Worm (Caenorhabditis elegans): ENCODE data around the gene nhr-50.

nhr-50 gene

ce11 chrV:15952762-15953161 lies 47.7 kb downstream of the nhr-50 start, which contains the start of gene srw-56:
srw-56 (minus strand) TSS chrV:15952862.
- TF ChIP-seq pros-1 (tag; optimal IDR thresholded peaks at IDR 0.05) (no peak), fkh-6 (tag; optimal IDR thresholded peaks at IDR 0.05) (no peak), tbx-7 (tag; optimal IDR thresholded peaks at IDR 0.05) (no peak), dmd-4 (tag; optimal IDR thresholded peaks at IDR 0.05; ENCODE audit: borderline replicate concordance) (no peak), C38D4.7 (GFP tag; optimal IDR thresholded peaks at IDR 0.05) (no peak), elt-4 (tag; optimal IDR thresholded peaks at IDR 0.05) (no peak), pax-1 (tag; optimal IDR thresholded peaks at IDR 0.05) (no peak), hlh-15 (tag; optimal IDR thresholded peaks at IDR 0.05) (no peak), ceh-14 (tag; optimal IDR thresholded peaks at IDR 0.05) (no peak)

DNA sequence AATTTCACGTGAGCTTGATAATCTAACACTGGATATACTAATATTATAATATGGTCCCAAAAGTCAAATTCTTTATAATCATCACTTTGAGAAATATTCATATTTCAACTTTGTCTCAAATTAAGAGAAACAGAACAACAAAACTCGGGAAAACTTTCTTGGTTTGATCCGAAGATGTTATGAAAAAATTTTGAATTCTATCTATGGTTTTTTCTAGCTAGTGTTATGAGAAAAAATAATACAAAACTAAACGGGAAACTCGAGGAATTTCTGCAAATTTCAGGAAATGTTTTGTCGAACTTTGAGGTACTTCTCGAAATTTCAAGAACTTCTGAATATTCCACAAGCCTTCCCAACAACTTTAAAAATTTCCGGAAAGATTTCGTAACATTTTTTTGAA lies 49.5 kb downstream of the nhr-50 start, which contains the start of gene srw-59:
srw-59 (minus strand) TSS at position 101 of the 400 bp plus-strand sequence.
- TF ChIP-seq fkh-10 (GFP tag; optimal IDR thresholded peaks at IDR 0.05): no peak
- no peak for TF ChIP-seq ceh-18 (tag; optimal IDR thresholded peaks at IDR 0.05)

Data from whole organism, late embryonic.